Fruit fly (Drosophila melanogaster) whole organism, embryonic: ENCODE measurements around the gene Mocs1.

Source experiments
- Atf6 ChIP-seq: fragments of 200-800 bp; sonication (Bioruptor generic); IDR thresholded peaks from 2 replicates; pipeline ENCODE4 v1.3.6; 2022; ENCODE audit warnings: missing biosample characterization, missing genetic modification characterization
- B-H1 ChIP-seq: fragments of 200-800 bp; sonication (Bioruptor generic); IDR thresholded peaks from 3 replicates; pipeline ENCODE4 v1.3.6; 2022; ENCODE audit warnings: missing biosample characterization, missing genetic modification characterization
- CG10431 ChIP-seq: fragments of 200-800 bp; sonication (Bioruptor generic); optimal IDR thresholded peaks from 3 replicates; lab custom pipeline; 2018; ENCODE audit warnings: missing biosample characterization, mild to moderate bottlenecking, missing genetic modification characterization
- CG10565 ChIP-seq: fragments of 200-800 bp; sonication (Bioruptor generic); optimal IDR thresholded peaks from 3 replicates; lab custom pipeline; 2016; ENCODE audit warnings: missing biosample characterization, mild to moderate bottlenecking, missing genetic modification characterization
- CG11456 ChIP-seq: fragments of 200-800 bp; sonication (Bioruptor generic); IDR thresholded peaks from 3 replicates; pipeline ENCODE4 v1.3.6; 2022; ENCODE audit warnings: missing biosample characterization, missing genetic modification characterization
- CG12071 ChIP-seq: fragments of 200-800 bp; sonication (Bioruptor generic); optimal IDR thresholded peaks from 3 replicates; lab custom pipeline; 2018; ENCODE audit warnings: missing biosample characterization, mild to moderate bottlenecking, missing genetic modification characterization
- CG12744 ChIP-seq: fragments of 200-800 bp; sonication (Bioruptor generic); optimal IDR thresholded peaks from 2 replicates; lab custom pipeline; 2016; ENCODE audit warnings: missing biosample characterization, missing genetic modification characterization
- CG12769 ChIP-seq: fragments of 200-800 bp; sonication (Bioruptor generic); optimal IDR thresholded peaks from 2 replicates; lab custom pipeline; 2019; ENCODE audit warnings: missing biosample characterization, mild to moderate bottlenecking, missing genetic modification characterization, moderate library complexity
- CG12942 ChIP-seq: fragments of 200-800 bp; sonication (Bioruptor generic); optimal IDR thresholded peaks from 3 replicates; lab custom pipeline; 2016; ENCODE audit warnings: missing biosample characterization, missing genetic modification characterization
- CG13624 ChIP-seq: fragments of 200-800 bp; sonication (Bioruptor generic); optimal IDR thresholded peaks from 2 replicates; lab custom pipeline; 2016; ENCODE audit warnings: missing biosample characterization, missing genetic modification characterization
- CG13775 ChIP-seq: fragments of 200-800 bp; sonication (Bioruptor generic); optimal IDR thresholded peaks from 3 replicates; lab custom pipeline; 2017; ENCODE audit warnings: missing biosample characterization, mild to moderate bottlenecking, missing genetic modification characterization
- CG14710 ChIP-seq: fragments of 200-800 bp; sonication (Bioruptor generic); optimal IDR thresholded peaks from 3 replicates; lab custom pipeline; 2019; ENCODE audit warnings: missing biosample characterization, mild to moderate bottlenecking, missing genetic modification characterization, moderate library complexity
- CG14965 ChIP-seq: fragments of 200-800 bp; sonication (Bioruptor generic); optimal IDR thresholded peaks from 2 replicates; lab custom pipeline; 2016; ENCODE audit warnings: missing biosample characterization, missing genetic modification characterization, borderline replicate concordance
- CG16813 ChIP-seq: fragments of 200-800 bp; sonication (Bioruptor generic); IDR thresholded peaks from 3 replicates; pipeline ENCODE4 v1.3.6; 2022; ENCODE audit warnings: missing biosample characterization, missing genetic modification characterization; ENCODE audit not compliant: partially characterized antibody
- CG17186 ChIP-seq: fragments of 200-800 bp; sonication (Bioruptor generic); optimal IDR thresholded peaks from 3 replicates; lab custom pipeline; 2017; ENCODE audit warnings: missing biosample characterization, missing genetic modification reagents, missing genetic modification characterization
- CG17568 ChIP-seq: fragments of 200-800 bp; sonication (Bioruptor generic); optimal IDR thresholded peaks from 2 replicates; lab custom pipeline; 2018; ENCODE audit warnings: missing biosample characterization, mild to moderate bottlenecking, missing genetic modification characterization, moderate library complexity
- CG18476 ChIP-seq: fragments of 200-800 bp; sonication (Bioruptor generic); optimal IDR thresholded peaks from 2 replicates; lab custom pipeline; 2016; ENCODE audit warnings: missing biosample characterization, mild to moderate bottlenecking, missing genetic modification characterization
- CG18764 ChIP-seq: fragments of 200-800 bp; sonication (Bioruptor generic); optimal IDR thresholded peaks from 3 replicates; lab custom pipeline; 2016; ENCODE audit warnings: missing biosample characterization, missing genetic modification characterization
- CG2129 ChIP-seq: fragments of 200-800 bp; sonication (Bioruptor generic); IDR thresholded peaks from 2 replicates; pipeline ENCODE4 v1.3.6; 2022; ENCODE audit warnings: missing biosample characterization, missing genetic modification characterization; ENCODE audit not compliant: partially characterized antibody
- CG2202 ChIP-seq: fragments of 200-800 bp; sonication (Bioruptor generic); optimal IDR thresholded peaks from 2 replicates; lab custom pipeline; 2018; ENCODE audit warnings: missing biosample characterization, mild to moderate bottlenecking, missing genetic modification characterization
- CG2712 ChIP-seq: fragments of 200-800 bp; optimal IDR thresholded peaks from 3 replicates; lab custom pipeline; 2019; ENCODE audit warnings: missing biosample characterization, mild to moderate bottlenecking, missing genetic modification characterization, moderate library complexity
- CG2889 ChIP-seq: fragments of 200-800 bp; sonication (Bioruptor generic); IDR thresholded peaks from 3 replicates; pipeline ENCODE4 v1.3.6; 2022; ENCODE audit warnings: missing biosample characterization, missing genetic modification characterization
- CG30020 ChIP-seq: fragments of 200-800 bp; optimal IDR thresholded peaks from 2 replicates; lab custom pipeline; 2019; ENCODE audit warnings: missing biosample characterization, mild to moderate bottlenecking, missing genetic modification characterization, moderate library complexity
- CG33557 ChIP-seq: fragments of 200-800 bp; sonication (Bioruptor generic); optimal IDR thresholded peaks from 2 replicates; lab custom pipeline; 2019; ENCODE audit warnings: missing biosample characterization, mild to moderate bottlenecking, missing genetic modification characterization, moderate library complexity
- CG3726 ChIP-seq: fragments of 200-800 bp; sonication (Bioruptor generic); IDR thresholded peaks from 3 replicates; pipeline ENCODE4, ENCODE4 v1.3.6; 2022; ENCODE audit warnings: missing biosample characterization, missing genetic modification characterization
- CG3847 ChIP-seq: fragments of 200-800 bp; sonication (Bioruptor generic); IDR thresholded peaks from 2 replicates; pipeline ENCODE4 v1.3.6; 2022; ENCODE audit warnings: missing biosample characterization, missing genetic modification characterization
- CG4328 ChIP-seq: fragments of 200-800 bp; sonication (Bioruptor generic); optimal IDR thresholded peaks from 3 replicates; lab custom pipeline; 2017; ENCODE audit warnings: missing biosample characterization, missing genetic modification reagents, missing genetic modification characterization
- CG4424 ChIP-seq: fragments of 200-800 bp; sonication (Bioruptor generic); optimal IDR thresholded peaks from 3 replicates; lab custom pipeline; 2016; ENCODE audit warnings: missing biosample characterization, missing genetic modification characterization
- CG4820 ChIP-seq: fragments of 200-800 bp; sonication (Bioruptor generic); optimal IDR thresholded peaks from 3 replicates; lab custom pipeline; 2016; ENCODE audit warnings: missing biosample characterization, missing genetic modification characterization
- CG6254 ChIP-seq: fragments of 200-800 bp; sonication (Bioruptor generic); optimal IDR thresholded peaks from 3 replicates; lab custom pipeline; 2017; ENCODE audit warnings: mild to moderate bottlenecking, missing biosample characterization, missing genetic modification reagents, missing genetic modification characterization
- CG7372 ChIP-seq: fragments of 200-800 bp; sonication (Bioruptor generic); IDR thresholded peaks from 2 replicates; pipeline ENCODE4 v1.3.6; 2022; ENCODE audit warnings: missing biosample characterization, missing genetic modification characterization
- CG9609 ChIP-seq: fragments of 200-800 bp; sonication (Bioruptor generic); optimal IDR thresholded peaks from 3 replicates; lab custom pipeline; 2016; ENCODE audit warnings: missing biosample characterization, missing genetic modification characterization
- Doc3 ChIP-seq: fragments of 200-800 bp; sonication (Bioruptor generic); IDR thresholded peaks from 3 replicates; pipeline ENCODE4 v1.3.6; 2022; ENCODE audit warnings: missing biosample characterization, missing genetic modification characterization; ENCODE audit not compliant: partially characterized antibody
- Dref ChIP-seq: fragments of 200-800 bp; sonication (Bioruptor generic); IDR thresholded peaks from 2 replicates; pipeline ENCODE4 v1.3.6; 2022; ENCODE audit warnings: missing biosample characterization, missing genetic modification characterization
- Eip74EF ChIP-seq, 2 experiments: fragments of 200-800 bp in 1 of 2; fragments of >200 bp in 1 of 2; sonication (Bioruptor generic) in 1 of 2; optimal IDR thresholded peaks; 2 replicates each; lab custom pipeline; 2017 to 2019; ENCODE audit warnings: missing biosample characterization in 2 of 2, missing genetic modification characterization in 2 of 2, mild to moderate bottlenecking in 1 of 2, moderate library complexity in 1 of 2
- NC2β ChIP-seq: fragments of 200-800 bp; sonication (Bioruptor generic); optimal IDR thresholded peaks from 2 replicates; lab custom pipeline; 2016; ENCODE audit warnings: missing biosample characterization, missing genetic modification characterization
- Poxn ChIP-seq: fragments of 200-800 bp; sonication (Bioruptor generic); IDR thresholded peaks from 2 replicates; pipeline ENCODE4 v1.3.6; 2022; ENCODE audit warnings: missing biosample characterization, missing genetic modification characterization
- Ptx1 ChIP-seq: fragments of 200-800 bp; sonication (Bioruptor generic); IDR thresholded peaks from 2 replicates; pipeline ENCODE4 v1.3.6; 2022; ENCODE audit warnings: missing biosample characterization, missing genetic modification characterization
- aop ChIP-seq: fragments of 200-800 bp; sonication (Bioruptor generic); IDR thresholded peaks from 2 replicates; pipeline ENCODE4 v1.3.6; 2022; ENCODE audit warnings: missing biosample characterization, missing genetic modification characterization
- az2 ChIP-seq: fragments of 200-800 bp; sonication (Bioruptor generic); optimal IDR thresholded peaks from 3 replicates; lab custom pipeline; 2016; ENCODE audit warnings: missing biosample characterization, missing genetic modification characterization
- cas ChIP-seq: fragments of 200-800 bp; sonication (Bioruptor generic); IDR thresholded peaks from 2 replicates; pipeline ENCODE4 v1.3.6; 2022; ENCODE audit warnings: missing biosample characterization, missing genetic modification characterization
- dpn ChIP-seq, 2 experiments: fragments of 200-800 bp; sonication (Bioruptor generic); optimal IDR thresholded peaks; 3 replicates each; lab custom pipeline; 2016; ENCODE audit warnings: missing biosample characterization in 2 of 2, missing genetic modification characterization in 2 of 2
- ems ChIP-seq: fragments of 200-800 bp; sonication (Bioruptor generic); optimal IDR thresholded peaks from 3 replicates; lab custom pipeline; 2016; ENCODE audit warnings: missing biosample characterization, missing genetic modification characterization
- ind ChIP-seq: fragments of 200-800 bp; sonication (Bioruptor generic); optimal IDR thresholded peaks from 3 replicates; lab custom pipeline; 2016; ENCODE audit warnings: missing biosample characterization, missing genetic modification characterization
- jigr1 ChIP-seq: fragments of 200-800 bp; sonication (Bioruptor generic); IDR thresholded peaks from 3 replicates; pipeline ENCODE4 v1.3.6; 2022; ENCODE audit warnings: missing biosample characterization, missing genetic modification characterization
- nmo ChIP-seq: fragments of 200-800 bp; sonication (Bioruptor generic); optimal IDR thresholded peaks from 2 replicates; lab custom pipeline; 2018; ENCODE audit warnings: missing biosample characterization, mild to moderate bottlenecking, missing genetic modification characterization, moderate library complexity
- oc ChIP-seq: fragments of 200-800 bp; sonication (Bioruptor generic); optimal IDR thresholded peaks from 2 replicates; lab custom pipeline; 2018; ENCODE audit warnings: missing biosample characterization, mild to moderate bottlenecking, missing genetic modification characterization, moderate library complexity
- schlank ChIP-seq: fragments of 200-800 bp; sonication (Bioruptor generic); optimal IDR thresholded peaks from 2 replicates; lab custom pipeline; 2018; ENCODE audit warnings: missing biosample characterization, mild to moderate bottlenecking, missing genetic modification characterization
- sima ChIP-seq: fragments of 200-800 bp; sonication (Bioruptor generic); optimal IDR thresholded peaks from 2 replicates; lab custom pipeline; 2016; ENCODE audit warnings: missing biosample characterization, missing genetic modification characterization
- twi ChIP-seq: fragments of 200-800 bp; optimal IDR thresholded peaks from 2 replicates; lab custom pipeline; 2019; ENCODE audit warnings: missing biosample characterization, mild to moderate bottlenecking, missing genetic modification characterization, moderate library complexity
- wor ChIP-seq: fragments of 200-800 bp; sonication (Bioruptor generic); IDR thresholded peaks from 2 replicates; pipeline ENCODE4 v1.3.6; 2022; ENCODE audit warnings: missing biosample characterization, missing genetic modification characterization
- yki ChIP-seq: fragments of >200 bp; optimal IDR thresholded peaks from 3 replicates; lab custom pipeline; 2018

Gene Mocs1

dm6 chr3L:11119901-11120418, 49.6 kb downstream of the Mocs1 start (continued):
- TF ChIP-seq CG3726 (GFP tag; lab: Robert Waterston, UW) (no peak), CG17186 (GFP tag; lab: Kevin White, UChicago) (no peak), dpn (GFP tag; optimal IDR thresholded peaks at IDR 0.05; lab: Kevin White, UChicago) (no peak), CG4424 (no peak), cas (GFP tag; lab: Robert Waterston, UW) (no peak), nmo (GFP tag; lab: Kevin White, UChicago) (peak; percentile 14), CG2202 (tag; lab: Kevin White, UChicago) (peak; percentile 25), CG4328 (GFP tag; lab: Kevin White, UChicago) (peak; percentile 79), sima (GFP tag; lab: Kevin White, UChicago) (no peak), twi (tag; lab: Kevin White, UChicago) (peak; percentile 19), az2 (GFP tag; lab: Kevin White, UChicago) (no peak), Eip74EF (GFP tag; optimal IDR thresholded peaks at IDR 0.05; lab: Kevin White, UChicago) (no peak), CG3847 (GFP tag; lab: Robert Waterston, UW) (no peak; the same call in 1 of the 2 replicates), Doc3 (GFP tag; lab: Robert Waterston, UW) (no peak), Poxn (GFP tag; lab: Robert Waterston, UW) (no peak), CG7372 (GFP tag; lab: Robert Waterston, UW) (no peak), ind (GFP tag; lab: Kevin White, UChicago) (no peak), CG30020 (tag; lab: Kevin White, UChicago) (no peak), yki (lab: Kevin White, UChicago) (no peak), CG12769 (tag; lab: Kevin White, UChicago) (peak; percentile 83), jigr1 (GFP tag; lab: Robert Waterston, UW) (no peak), CG10565 (GFP tag; lab: Kevin White, UChicago) (no peak), CG13775 (no peak), wor (GFP tag; lab: Robert Waterston, UW) (no peak), CG14965 (GFP tag; lab: Kevin White, UChicago) (peak; percentile 3), CG10431 (peak; percentile 40), CG2889 (no peak), CG13624 (peak; percentile 36), CG4820 (GFP tag; lab: Kevin White, UChicago) (no peak), CG14710 (no peak), CG2712 (tag; lab: Kevin White, UChicago) (no peak), CG6254 (GFP tag; lab: Kevin White, UChicago) (peak; percentile 16), oc (tag; lab: Kevin White, UChicago) (peak; percentile 9), NC2β (GFP tag; lab: Kevin White, UChicago) (no peak), schlank (tag; lab: Kevin White, UChicago) (peak; percentile 59), B-H1 (GFP tag; lab: Robert Waterston, UW) (no peak), CG33557 (no peak), CG18476 (GFP tag; lab: Kevin White, UChicago) (no peak), aop (no peak), CG9609 (GFP tag; lab: Kevin White, UChicago) (no peak), Ptx1 (GFP tag; lab: Robert Waterston, UW) (no peak), CG16813 (GFP tag; lab: Robert Waterston, UW) (no peak), CG17568 (peak; percentile 22), Dref (GFP tag; lab: Robert Waterston, UW) (no peak), ems (GFP tag; lab: Kevin White, UChicago) (no peak), CG2129 (no peak), CG12942 (GFP tag; lab: Kevin White, UChicago) (no peak), Atf6 (GFP tag; lab: Robert Waterston, UW) (peak; percentile 59; the same call in 1 of the 2 replicates), CG18764 (GFP tag; lab: Kevin White, UChicago) (no peak), CG11456 (GFP tag; lab: Robert Waterston, UW) (no peak), CG12071 (peak; percentile 68), CG12744 (GFP tag; lab: Kevin White, UChicago) (no peak)
